Worm (Caenorhabditis elegans): ENCODE measurements around the gene R11G10.3.

Gene R11G10.3

ce11 chrV:13530698-13531097 lies 7.4 kb downstream of the R11G10.3 start, which contains the start of gene ttr-44:
Gene ttr-44 (minus strand): TSS chrV:13530744.
- TF ChIP-seq elt-2 (tag; optimal IDR thresholded peaks at IDR 0.05) = peak; percentile 76
- no peak for TF ChIP-seq pha-4 (tag; optimal IDR thresholded peaks at IDR 0.05)

ce11 chrV:13532469-13532868 lies 9.2 kb downstream of the R11G10.3 start:
- no peak for TF ChIP-seq gmeb-2 (tag; optimal IDR thresholded peaks at IDR 0.05)
- TF ChIP-seq pqm-1 (tag; optimal IDR thresholded peaks at IDR 0.05) = no peak
- TF ChIP-seq sox-4 (tag; optimal IDR thresholded peaks at IDR 0.05) = no peak
- no peak for TF ChIP-seq dmd-4 (tag; optimal IDR thresholded peaks at IDR 0.05; ENCODE audit: borderline replicate concordance)
- no peak for TF ChIP-seq T23F11.4 (GFP tag; optimal IDR thresholded peaks at IDR 0.05)
- TF ChIP-seq ceh-31 (tag; optimal IDR thresholded peaks at IDR 0.05) = no peak
- TF ChIP-seq ceh-45 (GFP tag; IDR thresholded peaks at IDR 0.05) = no peak
- no peak for TF ChIP-seq ceh-24 (tag; optimal IDR thresholded peaks at IDR 0.05)
- TF ChIP-seq hlh-30 (tag; optimal IDR thresholded peaks at IDR 0.05; ENCODE audit: insufficient read depth) = no peak
- TF ChIP-seq pax-1 (tag; optimal IDR thresholded peaks at IDR 0.05) = no peak
- no peak for TF ChIP-seq ahr-1 (tag; optimal IDR thresholded peaks at IDR 0.05)
- no peak for TF ChIP-seq unc-86 (tag; optimal IDR thresholded peaks at IDR 0.05)
- no peak for TF ChIP-seq unc-3 (GFP tag; conservative IDR thresholded peaks at IDR 0.05)
- no peak for TF ChIP-seq unc-3 (tag; optimal IDR thresholded peaks at IDR 0.05)
- no peak for TF ChIP-seq ceh-19 (GFP tag; optimal IDR thresholded peaks at IDR 0.05)
- TF ChIP-seq fkh-6 (tag; optimal IDR thresholded peaks at IDR 0.05) = no peak
- TF ChIP-seq syd-9 (tag; optimal IDR thresholded peaks at IDR 0.05) = no peak
- TF ChIP-seq ceh-6 (GFP tag; optimal IDR thresholded peaks at IDR 0.05) = no peak
- TF ChIP-seq nhr-232 (tag; optimal IDR thresholded peaks at IDR 0.05) = no peak

- no peak for TF ChIP-seq K09A11.1 (tag; optimal IDR thresholded peaks at IDR 0.05; ENCODE audit: insufficient read depth)
- no peak for TF ChIP-seq ttx-3 (tag; optimal IDR thresholded peaks at IDR 0.05)
- TF ChIP-seq T23F11.4 (GFP tag; optimal IDR thresholded peaks at IDR 0.05) = no peak
- no peak for TF ChIP-seq ceh-34 (tag; optimal IDR thresholded peaks at IDR 0.05)
- no peak for TF ChIP-seq fkh-10 (GFP tag; optimal IDR thresholded peaks at IDR 0.05)
- TF ChIP-seq hlh-8 (tag; optimal IDR thresholded peaks at IDR 0.05) = no peak
- no peak for TF ChIP-seq unc-3 (GFP tag; conservative IDR thresholded peaks at IDR 0.05)
- no peak for TF ChIP-seq unc-3 (tag; optimal IDR thresholded peaks at IDR 0.05)
- TF ChIP-seq ceh-14 (tag; optimal IDR thresholded peaks at IDR 0.05) = no peak
- TF ChIP-seq hlh-30 (tag; optimal IDR thresholded peaks at IDR 0.05; ENCODE audit: insufficient read depth) = no peak
- TF ChIP-seq tbx-2 (tag; optimal IDR thresholded peaks at IDR 0.05) = no peak
- TF ChIP-seq sox-2 (GFP tag; IDR thresholded peaks at IDR 0.05) = no peak
- no peak for TF ChIP-seq syd-9 (tag; optimal IDR thresholded peaks at IDR 0.05)
- TF ChIP-seq ref-2 (tag; optimal IDR thresholded peaks at IDR 0.05) = no peak
- no peak for TF ChIP-seq npax-4 (tag; optimal IDR thresholded peaks at IDR 0.05)
These were observed 12.8 kb downstream of the R11G10.3 start, which contains the start of gene frpr-5 for ce11 chrV:13536058-13536579. Gene frpr-5 (minus strand): TSS chrV:13536108.

- no peak for TF ChIP-seq elt-2 (tag; optimal IDR thresholded peaks at IDR 0.05)
- TF ChIP-seq ceh-31 (tag; optimal IDR thresholded peaks at IDR 0.05) = peak; percentile 16
These were observed 28.3 kb downstream of the R11G10.3 start, which contains the start of the genes C56A3.4 and C56A3.5 for ce11 chrV:13551601-13552000. Gene C56A3.4 (minus strand): TSS chrV:13551754. Gene C56A3.5 (plus strand): TSS chrV:13551967.

- TF ChIP-seq sox-2 (GFP tag; IDR thresholded peaks at IDR 0.05) (no peak), npax-4 (tag; optimal IDR thresholded peaks at IDR 0.05) (no peak), syd-9 (tag; optimal IDR thresholded peaks at IDR 0.05) (no peak), hlh-30 (tag; optimal IDR thresholded peaks at IDR 0.05; ENCODE audit: insufficient read depth) (no peak), ceh-30 (tag; optimal IDR thresholded peaks at IDR 0.05) (no peak)
These were observed 33.0 kb downstream of the R11G10.3 start, which contains the start of gene C56A3.6 for ce11 chrV:13556297-13556696. Gene C56A3.6 (minus strand): TSS chrV:13556397.

All from whole organism, late embryonic.